Worm (Caenorhabditis elegans): ENCODE results near the gene M03F8.7.

The M03F8.7 gene

DNA sequence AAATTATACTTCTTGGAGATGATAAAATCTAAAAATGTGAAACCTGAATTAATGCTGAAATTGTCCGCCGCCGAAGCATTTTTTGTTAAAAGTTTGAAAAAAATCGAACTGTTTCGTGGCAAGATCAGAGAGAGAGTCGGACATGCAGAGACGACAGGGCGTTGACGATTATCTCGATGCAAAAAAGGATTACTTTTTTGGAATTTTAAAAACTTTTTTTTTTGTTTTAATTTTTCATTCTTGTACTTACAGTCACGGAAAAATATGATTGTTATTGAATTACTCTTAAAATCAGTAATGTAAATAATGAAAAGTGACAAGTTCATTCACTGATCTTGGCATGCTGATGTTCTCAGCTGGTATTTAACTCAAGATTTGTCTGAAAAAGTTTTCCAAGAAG lies at the start of gene M03F8.7, which contains the start of gene M03F8.5:
TSS of gene M03F8.7 (plus strand) at position 249 of the 400 bp plus-strand sequence.
TSS of gene M03F8.5 (minus strand) at position 101 of the 400 bp plus-strand sequence.
- TF ChIP-seq egl-13 (tag; optimal IDR thresholded peaks at IDR 0.05): no peak
- no peak for TF ChIP-seq ama-1 (optimal IDR thresholded peaks at IDR 0.05)
- no peak for TF ChIP-seq ceh-90 (tag; optimal IDR thresholded peaks at IDR 0.05)
- TF ChIP-seq ceh-8 (GFP tag; optimal IDR thresholded peaks at IDR 0.05): no peak
- no peak for TF ChIP-seq fkh-4 (tag; optimal IDR thresholded peaks at IDR 0.05; ENCODE audit: borderline replicate concordance)
- TF ChIP-seq snpc-4 (tag; optimal IDR thresholded peaks at IDR 0.05): no peak
- TF ChIP-seq hpl-2 (GFP tag; optimal IDR thresholded peaks at IDR 0.05): no peak
- no peak for TF ChIP-seq ztf-11 (tag; optimal IDR thresholded peaks at IDR 0.05)
- TF ChIP-seq C04F5.9 (tag; optimal IDR thresholded peaks at IDR 0.05): no peak
- TF ChIP-seq fkh-8 (tag; optimal IDR thresholded peaks at IDR 0.05): no peak
- TF ChIP-seq snu-23 (GFP tag; optimal IDR thresholded peaks at IDR 0.05): no peak

DNA sequence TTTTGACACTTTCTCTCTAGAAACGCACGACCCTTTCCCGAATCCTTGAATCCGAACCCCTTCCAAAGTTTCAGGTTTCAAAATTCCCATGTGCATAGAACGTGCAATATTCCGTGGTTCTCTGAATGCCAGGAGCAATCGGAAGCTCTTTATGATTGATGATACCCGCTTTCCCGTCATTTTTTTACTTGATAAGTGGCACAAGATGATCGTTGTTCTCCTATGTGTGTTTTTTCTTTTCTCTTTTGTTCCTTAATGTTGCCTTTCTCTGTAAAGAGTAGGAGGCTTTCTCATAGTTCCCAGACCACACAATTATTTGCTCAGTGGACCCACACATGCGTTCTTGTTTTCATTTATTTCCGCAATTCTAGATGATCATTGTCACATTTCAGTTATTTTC lies 47.9 kb upstream of the M03F8.7 start:
- TF ChIP-seq nhr-237 (tag; optimal IDR thresholded peaks at IDR 0.05) (no peak), efl-1 (optimal IDR thresholded peaks at IDR 0.05) (no peak), efl-1 (GFP tag; optimal IDR thresholded peaks at IDR 0.05 in 1 of 2) (peak in 1 of 2 experiments; percentile 86)

- TF ChIP-seq lin-14 (GFP tag; optimal IDR thresholded peaks at IDR 0.05) (peak; percentile 67), nhr-237 (tag; optimal IDR thresholded peaks at IDR 0.05) (no peak), rnt-1 (tag; optimal IDR thresholded peaks at IDR 0.05) (peak; percentile 6)
Measured at ce11 chrV:5891204-5891603, 45.5 kb upstream of the M03F8.7 start.

- TF ChIP-seq hpl-2 (GFP tag; optimal IDR thresholded peaks at IDR 0.05) (no peak), nhr-77 (tag; optimal IDR thresholded peaks at IDR 0.05) (no peak), egl-13 (tag; optimal IDR thresholded peaks at IDR 0.05) (no peak), ztf-11 (tag; optimal IDR thresholded peaks at IDR 0.05) (no peak), nhr-12 (tag; optimal IDR thresholded peaks at IDR 0.05) (no peak), aly-2 (tag; optimal IDR thresholded peaks at IDR 0.05) (no peak), alr-1 (tag; optimal IDR thresholded peaks at IDR 0.05; ENCODE audit: borderline replicate concordance) (no peak), zip-4 (GFP tag; optimal IDR thresholded peaks at IDR 0.05) (no peak), nhr-85 (tag) (no peak), blmp-1 (tag; optimal IDR thresholded peaks at IDR 0.05) (no peak), hlh-4 (tag; optimal IDR thresholded peaks at IDR 0.05) (no peak), ces-1 (GFP tag; optimal IDR thresholded peaks at IDR 0.05) (no peak), lin-39 (tag; optimal IDR thresholded peaks at IDR 0.05) (no peak), vab-15 (tag; optimal IDR thresholded peaks at IDR 0.05) (no peak), mab-9 (GFP tag; IDR thresholded peaks at IDR 0.05) (no peak), snu-23 (GFP tag; optimal IDR thresholded peaks at IDR 0.05) (no peak), pax-3 (tag; optimal IDR thresholded peaks at IDR 0.05) (no peak), irx-1 (tag; optimal IDR thresholded peaks at IDR 0.05) (no peak)
Measured at ce11 chrV:5893015-5893414, 43.7 kb upstream of the M03F8.7 start, which contains the start of gene C04E6.7. Gene C04E6.7 (plus strand): TSS chrV:5893315.

DNA sequence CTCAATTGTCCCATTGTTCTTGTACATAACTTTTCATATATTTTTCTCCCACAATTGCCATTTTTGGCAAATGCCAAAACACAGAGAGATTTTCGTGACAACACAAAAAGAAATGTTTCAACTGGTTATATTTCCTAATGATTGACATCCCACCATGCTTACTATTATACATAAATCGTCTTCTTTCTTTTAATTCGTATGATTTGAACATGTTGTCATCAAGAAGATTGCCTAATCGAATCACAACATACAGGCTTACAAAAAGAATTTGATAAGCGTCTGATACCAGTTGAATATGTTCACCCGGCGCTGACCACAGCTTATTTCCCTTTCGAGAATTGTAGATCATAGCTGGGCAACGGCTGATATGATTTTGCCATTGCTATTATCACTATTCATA lies 41.7 kb upstream of the M03F8.7 start, which contains the start of gene grd-9:
TSS of gene grd-9 (plus strand) at position 301 of the 400 bp plus-strand sequence.
- TF ChIP-seq ceh-8 (GFP tag; optimal IDR thresholded peaks at IDR 0.05) (no peak), C16A3.4 (tag; optimal IDR thresholded peaks at IDR 0.05) (no peak), isw-1 (GFP tag; IDR thresholded peaks at IDR 0.05) (no peak), lir-3 (tag; optimal IDR thresholded peaks at IDR 0.05; ENCODE audit: poor library complexity) (no peak), Y116A8C.19 (tag; optimal IDR thresholded peaks at IDR 0.05; ENCODE audit: borderline replicate concordance) (no peak), efl-1 (optimal IDR thresholded peaks at IDR 0.05) (no peak), efl-1 (GFP tag; optimal IDR thresholded peaks at IDR 0.05 in 1 of 2) (no peak), ceh-88 (GFP tag; IDR thresholded peaks at IDR 0.05) (no peak), egl-27 (tag; optimal IDR thresholded peaks at IDR 0.05) (no peak), tlp-1 (tag; optimal IDR thresholded peaks at IDR 0.05) (no peak), snpc-4 (tag; optimal IDR thresholded peaks at IDR 0.05) (no peak), zag-1 (tag; optimal IDR thresholded peaks at IDR 0.05) (no peak), egl-13 (tag; optimal IDR thresholded peaks at IDR 0.05) (no peak), xbp-1 (tag; optimal IDR thresholded peaks at IDR 0.05) (no peak), alr-1 (tag; optimal IDR thresholded peaks at IDR 0.05; ENCODE audit: borderline replicate concordance) (no peak), mdl-1 (tag; optimal IDR thresholded peaks at IDR 0.05) (no peak), nhr-71 (tag; optimal IDR thresholded peaks at IDR 0.05) (no peak), ama-1 (optimal IDR thresholded peaks at IDR 0.05) (no peak), sup-37 (GFP tag; optimal IDR thresholded peaks at IDR 0.05) (no peak)
